Worm (Caenorhabditis elegans) whole organism, L1 larva: ENCODE measurements around the gene cylc-1.
A peak's percentile ranks its signal among the peaks of the same experiment; 100 is the strongest.

ENCODE experiments used
- ama-1 ChIP-seq: fragments of 150-350 bp; optimal IDR thresholded peaks from 2 replicates; lab custom pipeline; 2014
- hlh-4 ChIP-seq: sonication (generic microtip); optimal IDR thresholded peaks from 2 replicates; lab custom pipeline; 2016; ENCODE audit warnings: mild to moderate bottlenecking, missing genetic modification characterization, missing compliant biosample characterization
- nhr-12 ChIP-seq: sonication (generic microtip); optimal IDR thresholded peaks from 2 replicates; lab custom pipeline; 2017; ENCODE audit warnings: missing biosample characterization, missing genetic modification characterization
- nhr-84 ChIP-seq: sonication (generic microtip); optimal IDR thresholded peaks from 2 replicates; lab custom pipeline; 2017; ENCODE audit warnings: missing biosample characterization, missing genetic modification characterization
- pag-3 ChIP-seq: sonication (generic microtip); optimal IDR thresholded peaks from 2 replicates; lab custom pipeline; 2017; ENCODE audit warnings: missing genetic modification characterization, mild to moderate bottlenecking, missing compliant biosample characterization, antibody characterized with exemption, borderline replicate concordance; ENCODE audit not compliant: insufficient read depth
- skn-1 ChIP-seq: fragments of 150-350 bp; optimal IDR thresholded peaks from 2 replicates; lab custom pipeline; 2014; ENCODE audit warnings: missing biosample characterization, missing genetic modification characterization

- TF ChIP-seq hlh-4 (tag; lab: Kevin White, UChicago): no peak
- TF ChIP-seq nhr-12 (tag; lab: Kevin White, UChicago): no peak
- TF ChIP-seq skn-1 (tag; lab: Kevin White, UChicago): peak; percentile 70
- TF ChIP-seq nhr-84 (tag; lab: Kevin White, UChicago): no peak
- no peak for TF ChIP-seq pag-3 (tag; lab: Kevin White, UChicago)
- TF ChIP-seq ama-1 (lab: Kevin White, UChicago): no peak
These were observed 16.2 kb downstream of the cylc-1 start, which contains the start of the genes Y59E9AL.36 and nbet-1 for ce11 chrIV:5209390-5209789.
